In genomic region chrIII:6420995-6421404, ce11 we compare ENCODE assay signal across 2 worm cellular contexts.
TF ChIP-seq lines count a peak whose summit lies in the region.

No protein-coding gene starts in this region.

TF ChIP-seq in whole organism, L1 larva, 84 proteins besides CTCF, POLR2A, EP300 and RAD21 (continued from another document):
- TF ChIP-seq pqm-1 (tag; optimal IDR thresholded peaks at IDR 0.05; lab: Kevin White, UChicago) (no peak), lsy-2 (tag; optimal IDR thresholded peaks at IDR 0.05; lab: Kevin White, UChicago) (peak; percentile 81 to 88), unc-86 (tag; optimal IDR thresholded peaks at IDR 0.05; lab: Kevin White, UChicago) (peak; percentile 93), blmp-1 (tag; optimal IDR thresholded peaks at IDR 0.05; lab: Kevin White, UChicago) (peak; percentile 54), sup-37 (GFP tag; optimal IDR thresholded peaks at IDR 0.05; lab: Kevin White, UChicago) (peak; percentile 77), ces-1 (GFP tag; optimal IDR thresholded peaks at IDR 0.05; lab: Kevin White, UChicago) (no peak), egl-27 (tag; optimal IDR thresholded peaks at IDR 0.05; lab: Kevin White, UChicago) (peak; percentile 51 to 73), Y116A8C.19 (tag; optimal IDR thresholded peaks at IDR 0.05; lab: Kevin White, UChicago; ENCODE audit: borderline replicate concordance) (no peak), ztf-11 (tag; optimal IDR thresholded peaks at IDR 0.05; lab: Kevin White, UChicago) (peak in 1 of 2 experiments; percentile 89), ceh-82 (tag; optimal IDR thresholded peaks at IDR 0.05; lab: Kevin White, UChicago) (peak; percentile 72 to 87 (median 81)), alr-1 (tag; optimal IDR thresholded peaks at IDR 0.05; lab: Kevin White, UChicago; ENCODE audit: borderline replicate concordance) (no peak), nhr-11 (tag; optimal IDR thresholded peaks at IDR 0.05; lab: Kevin White, UChicago) (peak; percentile 85), ceh-63 (GFP tag; optimal IDR thresholded peaks at IDR 0.05; lab: Kevin White, UChicago) (no peak), C16A3.4 (tag; optimal IDR thresholded peaks at IDR 0.05; lab: Kevin White, UChicago) (no peak), nhr-28 (tag; optimal IDR thresholded peaks at IDR 0.05; lab: Kevin White, UChicago) (no peak), lin-15B (tag; optimal IDR thresholded peaks at IDR 0.05; lab: Kevin White, UChicago) (no peak), nhr-19 (GFP tag; conservative IDR thresholded peaks at IDR 0.05; lab: Robert Waterston, UW) (peak; percentile 96), snu-23 (GFP tag; optimal IDR thresholded peaks at IDR 0.05; lab: Kevin White, UChicago) (peak; percentile 95), egl-13 (tag; optimal IDR thresholded peaks at IDR 0.05; lab: Kevin White, UChicago) (peak; percentile 87), ztf-4 (tag; optimal IDR thresholded peaks at IDR 0.05; lab: Kevin White, UChicago) (peak; percentile 89), jun-1 (tag; optimal IDR thresholded peaks at IDR 0.05; lab: Kevin White, UChicago) (peak; percentile 90), mef-2 (tag; optimal IDR thresholded peaks at IDR 0.05; lab: Kevin White, UChicago) (peak; percentile 69), aha-1 (tag; optimal IDR thresholded peaks at IDR 0.05; lab: Kevin White, UChicago) (peak; percentile 59), unc-130 (tag; optimal IDR thresholded peaks at IDR 0.05; lab: Kevin White, UChicago) (peak; percentile 83), sptf-1 (tag; optimal IDR thresholded peaks at IDR 0.05; lab: Kevin White, UChicago) (no peak), nhr-76 (tag; optimal IDR thresholded peaks at IDR 0.05; lab: Kevin White, UChicago) (no peak), efl-3 (GFP tag; optimal IDR thresholded peaks at IDR 0.05; lab: Kevin White, UChicago) (peak; percentile 61), nhr-90 (tag; optimal IDR thresholded peaks at IDR 0.05; lab: Kevin White, UChicago; ENCODE audit: poor library complexity) (peak; percentile 98), snpc-4 (tag; optimal IDR thresholded peaks at IDR 0.05; lab: Kevin White, UChicago) (peak; percentile 73), skn-1 (tag; optimal IDR thresholded peaks at IDR 0.05; lab: Kevin White, UChicago) (peak; percentile 83)

TF ChIP-seq in whole organism, L4 larva, 104 proteins besides CTCF, POLR2A, EP300 and RAD21 (continued from another document):
- peak; percentile 97 for TF ChIP-seq aha-1 (tag; lab: Kevin White, UChicago)
- TF ChIP-seq nhr-10 (tag; optimal IDR thresholded peaks at IDR 0.05; lab: Kevin White, UChicago) = no peak
- no peak for TF ChIP-seq daf-12 (tag; optimal IDR thresholded peaks at IDR 0.05; lab: Kevin White, UChicago)
- TF ChIP-seq hmg-1.1 (GFP tag; IDR thresholded peaks at IDR 0.05; lab: Robert Waterston, UW) = peak; percentile 97
- no peak for TF ChIP-seq pqm-1 (tag; optimal IDR thresholded peaks at IDR 0.05; lab: Kevin White, UChicago)
- TF ChIP-seq jun-1 (tag; optimal IDR thresholded peaks at IDR 0.05; lab: Kevin White, UChicago) = peak; percentile 27
- TF ChIP-seq fos-1 (tag; optimal IDR thresholded peaks at IDR 0.05; lab: Kevin White, UChicago) = no peak
- TF ChIP-seq mdt-29 (GFP tag; IDR thresholded peaks at IDR 0.05; lab: Robert Waterston, UW) = peak; percentile 86
- no peak for TF ChIP-seq madf-5 (GFP tag; IDR thresholded peaks at IDR 0.05; lab: Robert Waterston, UW)
- TF ChIP-seq Y5F2A.4 (GFP tag; optimal IDR thresholded peaks at IDR 0.05; lab: Kevin White, UChicago) = no peak
- peak; percentile 94 for TF ChIP-seq tra-1 (GFP tag; IDR thresholded peaks at IDR 0.05; lab: Robert Waterston, UW)
- TF ChIP-seq nhr-102 (tag; optimal IDR thresholded peaks at IDR 0.05; lab: Kevin White, UChicago) = peak; percentile 92
- TF ChIP-seq gei-8 (GFP tag; optimal IDR thresholded peaks at IDR 0.05; lab: Kevin White, UChicago) = peak; percentile 74
- TF ChIP-seq F26F4.8 (GFP tag; conservative IDR thresholded peaks at IDR 0.05; lab: Robert Waterston, UW) = no peak
- peak; percentile 90 for TF ChIP-seq ceh-20 (GFP tag; IDR thresholded peaks at IDR 0.05; lab: Robert Waterston, UW)
- peak; percentile 88 for TF ChIP-seq set-16 (GFP tag; IDR thresholded peaks at IDR 0.05; lab: Robert Waterston, UW)
- 0 out of 2 replicates have a peak, but pooled peaks have one; percentile 25 for TF ChIP-seq Y105C5A.15 (GFP tag; IDR thresholded peaks at IDR 0.05; lab: Robert Waterston, UW)
- TF ChIP-seq sdz-12 (GFP tag; optimal IDR thresholded peaks at IDR 0.05; lab: Kevin White, UChicago) = no peak
- TF ChIP-seq arid-1 (GFP tag; conservative IDR thresholded peaks at IDR 0.05; lab: Robert Waterston, UW) = peak; percentile 78; the same call in 1 of the 2 replicates
- TF ChIP-seq madf-9 (GFP tag; conservative IDR thresholded peaks at IDR 0.05; lab: Robert Waterston, UW) = peak; percentile 68
- TF ChIP-seq ceh-44 (GFP tag; IDR thresholded peaks at IDR 0.05; lab: Robert Waterston, UW) = no peak
- TF ChIP-seq lin-13 (GFP tag; optimal IDR thresholded peaks at IDR 0.05; lab: Kevin White, UChicago) = peak; percentile 10
- peak; percentile 39 for TF ChIP-seq F37D6.2 (tag; optimal IDR thresholded peaks at IDR 0.05; lab: Kevin White, UChicago)
- no peak for TF ChIP-seq daf-19 (GFP tag; conservative IDR thresholded peaks at IDR 0.05; lab: Robert Waterston, UW)
- TF ChIP-seq egl-27 (tag; optimal IDR thresholded peaks at IDR 0.05; lab: Kevin White, UChicago) = no peak
- TF ChIP-seq F49E8.2 (tag; optimal IDR thresholded peaks at IDR 0.05; lab: Kevin White, UChicago; ENCODE audit: borderline replicate concordance) = no peak
- TF ChIP-seq lsy-2 (tag; optimal IDR thresholded peaks at IDR 0.05; lab: Kevin White, UChicago) = peak; percentile 69 to 82
- TF ChIP-seq mep-1 (tag; optimal IDR thresholded peaks at IDR 0.05; lab: Kevin White, UChicago) = peak; percentile 79
- TF ChIP-seq zip-11 (GFP tag; IDR thresholded peaks at IDR 0.05; lab: Robert Waterston, UW) = no peak
- peak; percentile 85 for TF ChIP-seq nhr-42 (GFP tag; IDR thresholded peaks at IDR 0.05; lab: Robert Waterston, UW)
- TF ChIP-seq lin-1 (GFP tag; IDR thresholded peaks at IDR 0.05; lab: Robert Waterston, UW) = peak; percentile 95
- peak; percentile 82 for TF ChIP-seq nhr-11 (tag; optimal IDR thresholded peaks at IDR 0.05; lab: Kevin White, UChicago)
- no peak for TF ChIP-seq ceh-28 (tag; optimal IDR thresholded peaks at IDR 0.05; lab: Kevin White, UChicago)
